Worm (Caenorhabditis elegans) whole organism, L4/young adult: ENCODE results near the gene ntp-1.

Experiments used
- W03F9.2 ChIP-seq: fragments of 150-350 bp; optimal IDR thresholded peaks from 2 replicates; lab custom pipeline; 2014; ENCODE audit warnings: missing biosample characterization, missing genetic modification characterization
- him-1 ChIP-seq: sonication (generic microtip); optimal IDR thresholded peaks from 2 replicates; lab custom pipeline; 2016; ENCODE audit warnings: missing genotype, missing genetic modification reagents, missing genetic modification characterization, missing compliant biosample characterization

ce11 chrIV:7817852-7818251, 23.2 kb upstream of the ntp-1 start, which contains the start of gene ric-3:
- TF ChIP-seq him-1 (tag; lab: Kevin White, UChicago) (no peak), W03F9.2 (tag; lab: Kevin White, UChicago) (no peak)
